Worm (Caenorhabditis elegans): Measurements from ENCODE around the gene ubc-15.

The ubc-15 gene

DNA sequence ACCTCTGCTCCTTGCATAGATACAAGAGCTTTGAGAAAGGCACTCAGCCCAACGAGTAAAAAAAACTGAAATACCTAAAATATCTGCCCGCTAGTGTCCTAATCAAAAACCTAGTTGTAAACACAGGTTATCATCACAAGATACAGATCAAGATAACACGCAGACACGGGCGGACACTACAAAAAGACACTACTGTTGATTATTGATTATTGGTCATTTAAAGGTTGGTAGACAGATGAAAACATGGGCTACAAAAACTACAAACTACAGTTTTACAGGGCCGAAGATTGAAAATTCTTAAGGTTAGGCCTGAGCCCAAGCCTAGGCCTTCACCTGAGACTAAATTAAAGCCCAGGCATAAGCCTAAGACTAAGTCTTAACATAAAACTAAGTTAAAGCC lies 54.6 kb downstream of the ubc-15 start:
- TF ChIP-seq efl-1 (optimal IDR thresholded peaks at IDR 0.05) (no peak), efl-1 (GFP tag; optimal IDR thresholded peaks at IDR 0.05 in 1 of 2) (no peak), fkh-10 (GFP tag; optimal IDR thresholded peaks at IDR 0.05) (no peak), nhr-20 (tag; optimal IDR thresholded peaks at IDR 0.05) (peak; percentile 26), blmp-1 (tag; optimal IDR thresholded peaks at IDR 0.05) (peak; percentile 5), aly-2 (tag; optimal IDR thresholded peaks at IDR 0.05) (no peak), nhr-90 (tag; optimal IDR thresholded peaks at IDR 0.05; ENCODE audit: poor library complexity) (no peak), swsn-7 (tag; optimal IDR thresholded peaks at IDR 0.05) (no peak), lir-3 (tag; optimal IDR thresholded peaks at IDR 0.05; ENCODE audit: poor library complexity) (no peak), efl-3 (GFP tag; optimal IDR thresholded peaks at IDR 0.05) (no peak), nhr-71 (tag; optimal IDR thresholded peaks at IDR 0.05) (no peak), ztf-4 (tag; optimal IDR thresholded peaks at IDR 0.05) (no peak), dsc-1 (tag; optimal IDR thresholded peaks at IDR 0.05) (no peak), sup-37 (GFP tag; optimal IDR thresholded peaks at IDR 0.05) (no peak), grh-1 (GFP tag; IDR thresholded peaks at IDR 0.05) (no peak), fos-1 (tag; optimal IDR thresholded peaks at IDR 0.05) (no peak), fkh-8 (tag; optimal IDR thresholded peaks at IDR 0.05) (no peak), nhr-85 (tag) (peak; percentile 74), lin-35 (GFP tag; optimal IDR thresholded peaks at IDR 0.05) (peak in 1 of 2 experiments; percentile 24), nhr-77 (tag; optimal IDR thresholded peaks at IDR 0.05) (no peak), mep-1 (tag; optimal IDR thresholded peaks at IDR 0.05) (no peak), ceh-8 (GFP tag; optimal IDR thresholded peaks at IDR 0.05) (no peak), elt-3 (tag; optimal IDR thresholded peaks at IDR 0.05) (peak in 1 of 6 experiments; percentile 48), snu-23 (GFP tag; optimal IDR thresholded peaks at IDR 0.05) (peak; percentile 0), ces-1 (GFP tag; optimal IDR thresholded peaks at IDR 0.05) (no peak), nhr-76 (tag; optimal IDR thresholded peaks at IDR 0.05) (no peak), C16A3.4 (tag; optimal IDR thresholded peaks at IDR 0.05) (no peak), Y116A8C.19 (tag; optimal IDR thresholded peaks at IDR 0.05; ENCODE audit: borderline replicate concordance) (no peak), aha-1 (tag; optimal IDR thresholded peaks at IDR 0.05) (no peak), alr-1 (tag; optimal IDR thresholded peaks at IDR 0.05; ENCODE audit: borderline replicate concordance) (no peak), elt-2 (tag; optimal IDR thresholded peaks at IDR 0.05) (no peak)

DNA sequence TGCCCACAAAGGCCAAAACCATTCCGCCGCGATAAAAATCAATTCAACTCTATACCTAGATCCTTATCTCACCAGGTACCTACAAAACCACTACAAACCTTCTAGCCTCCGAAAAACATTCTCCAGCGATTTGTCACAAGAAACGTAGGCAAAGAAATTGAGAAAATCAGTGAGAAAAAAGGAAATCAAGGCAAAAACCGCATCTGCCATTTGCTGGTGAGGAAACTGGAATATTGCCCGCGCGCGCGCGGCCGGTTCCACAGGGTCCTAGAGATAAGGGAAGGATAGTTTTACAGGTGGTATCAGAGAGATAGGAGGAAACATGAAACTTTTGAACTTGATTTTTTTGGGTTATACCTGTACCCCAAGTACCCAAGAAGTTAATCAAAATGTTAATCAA lies 55.8 kb downstream of the ubc-15 start:
- TF ChIP-seq ets-5 (GFP tag; IDR thresholded peaks at IDR 0.05) = no peak
- TF ChIP-seq nhr-85 (tag) = peak; percentile 85
- TF ChIP-seq efl-1 (optimal IDR thresholded peaks at IDR 0.05) = no peak
- TF ChIP-seq efl-1 (GFP tag; optimal IDR thresholded peaks at IDR 0.05 in 1 of 2) = peak in 1 of 2 experiments; percentile 66
- peak; percentile 35 for TF ChIP-seq nhr-20 (tag; optimal IDR thresholded peaks at IDR 0.05)
- peak; percentile 16 to 88 (median 73) for TF ChIP-seq elt-3 (tag; optimal IDR thresholded peaks at IDR 0.05)
- TF ChIP-seq lin-14 (GFP tag; optimal IDR thresholded peaks at IDR 0.05) = peak; percentile 53
- TF ChIP-seq snu-23 (GFP tag; optimal IDR thresholded peaks at IDR 0.05) = peak; percentile 7
- TF ChIP-seq mep-1 (tag; optimal IDR thresholded peaks at IDR 0.05) = no peak
- TF ChIP-seq F16B12.6 (tag; optimal IDR thresholded peaks at IDR 0.05) = no peak
- TF ChIP-seq unc-86 (tag; optimal IDR thresholded peaks at IDR 0.05) = no peak
- peak; percentile 79 for TF ChIP-seq blmp-1 (tag; optimal IDR thresholded peaks at IDR 0.05)
- peak; percentile 29 for TF ChIP-seq rnt-1 (tag; optimal IDR thresholded peaks at IDR 0.05)
- peak; percentile 90 for TF ChIP-seq pag-3 (tag; optimal IDR thresholded peaks at IDR 0.05; ENCODE audit: borderline replicate concordance, insufficient read depth)

ce11 chrII:2856114-2856513 lies 57.3 kb downstream of the ubc-15 start:
- TF ChIP-seq tlp-1 (tag; optimal IDR thresholded peaks at IDR 0.05) = no peak
- TF ChIP-seq nhr-85 (tag) = peak; percentile 55
- peak; percentile 68 for TF ChIP-seq blmp-1 (tag; optimal IDR thresholded peaks at IDR 0.05)
- no peak for TF ChIP-seq mdl-1 (tag; optimal IDR thresholded peaks at IDR 0.05)
- no peak for TF ChIP-seq fos-1 (tag; optimal IDR thresholded peaks at IDR 0.05)
- no peak for TF ChIP-seq nhr-11 (tag; optimal IDR thresholded peaks at IDR 0.05)
- no peak for TF ChIP-seq grh-1 (GFP tag; IDR thresholded peaks at IDR 0.05)
- peak in 3 of 6 experiments; percentile 7 to 84 (median 35) for TF ChIP-seq elt-3 (tag; optimal IDR thresholded peaks at IDR 0.05)
- TF ChIP-seq lin-35 (GFP tag; optimal IDR thresholded peaks at IDR 0.05) = peak in 1 of 2 experiments; percentile 27

Measured in whole organism, L1 larva.